Worm (Caenorhabditis elegans): ENCODE data around the gene nep-22.

The nep-22 gene

DNA sequence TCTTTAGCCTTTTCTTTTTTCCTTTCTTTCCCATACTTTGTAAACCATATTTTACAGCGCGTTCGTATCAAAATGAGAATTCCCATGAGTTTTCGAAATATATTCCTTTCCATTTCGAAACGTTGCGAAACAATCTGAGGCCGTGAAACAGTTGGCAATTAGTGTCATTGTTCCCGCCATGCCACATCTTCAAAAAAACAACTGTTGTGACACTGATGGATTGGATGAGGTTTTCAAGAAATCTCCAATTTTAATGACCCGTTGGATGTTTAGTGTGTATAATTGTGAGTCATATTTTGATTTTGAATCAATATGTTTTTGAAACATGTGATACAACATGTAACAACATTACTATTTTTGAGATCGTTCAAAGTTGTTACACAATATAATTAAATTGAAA, 34.7 kb downstream of the nep-22 start:
- no peak for TF ChIP-seq T22C8.4 (GFP tag; IDR thresholded peaks at IDR 0.05)
- TF ChIP-seq cog-1 (tag; optimal IDR thresholded peaks at IDR 0.05) = no peak
- TF ChIP-seq ztf-29 (GFP tag; IDR thresholded peaks at IDR 0.05) = no peak
- no peak for TF ChIP-seq ztf-23 (GFP tag; IDR thresholded peaks at IDR 0.05)
- no peak for TF ChIP-seq flt-1 (GFP tag; IDR thresholded peaks at IDR 0.05)
- no peak for TF ChIP-seq tab-1 (GFP tag; IDR thresholded peaks at IDR 0.05)
- TF ChIP-seq ref-1 (GFP tag; conservative IDR thresholded peaks at IDR 0.05) = no peak
- no peak for TF ChIP-seq klf-2 (GFP tag; conservative IDR thresholded peaks at IDR 0.05)
- TF ChIP-seq med-1 (GFP tag; optimal IDR thresholded peaks at IDR 0.05; ENCODE audit: insufficient read depth) = no peak

- TF ChIP-seq cog-1 (tag; optimal IDR thresholded peaks at IDR 0.05) = no peak
- no peak for TF ChIP-seq klf-2 (GFP tag; conservative IDR thresholded peaks at IDR 0.05)
- TF ChIP-seq ztf-23 (GFP tag; IDR thresholded peaks at IDR 0.05) = no peak
- TF ChIP-seq med-1 (GFP tag; optimal IDR thresholded peaks at IDR 0.05; ENCODE audit: insufficient read depth) = no peak
- TF ChIP-seq T22C8.4 (GFP tag; IDR thresholded peaks at IDR 0.05) = no peak
- no peak for TF ChIP-seq ref-1 (GFP tag; conservative IDR thresholded peaks at IDR 0.05)
- TF ChIP-seq flt-1 (GFP tag; IDR thresholded peaks at IDR 0.05) = no peak
- no peak for TF ChIP-seq tab-1 (GFP tag; IDR thresholded peaks at IDR 0.05)
- no peak for TF ChIP-seq ztf-29 (GFP tag; IDR thresholded peaks at IDR 0.05)
Observed at ce11 chrX:9074497-9074896, 40.1 kb downstream of the nep-22 start.

- TF ChIP-seq cog-1 (tag; optimal IDR thresholded peaks at IDR 0.05) = no peak
- no peak for TF ChIP-seq ztf-23 (GFP tag; IDR thresholded peaks at IDR 0.05)
- TF ChIP-seq tab-1 (GFP tag; IDR thresholded peaks at IDR 0.05) = no peak
- no peak for TF ChIP-seq flt-1 (GFP tag; IDR thresholded peaks at IDR 0.05)
- TF ChIP-seq T22C8.4 (GFP tag; IDR thresholded peaks at IDR 0.05) = no peak
- no peak for TF ChIP-seq ztf-29 (GFP tag; IDR thresholded peaks at IDR 0.05)
- TF ChIP-seq med-1 (GFP tag; optimal IDR thresholded peaks at IDR 0.05; ENCODE audit: insufficient read depth) = no peak
- TF ChIP-seq ref-1 (GFP tag; conservative IDR thresholded peaks at IDR 0.05) = no peak
- TF ChIP-seq klf-2 (GFP tag; conservative IDR thresholded peaks at IDR 0.05) = no peak
Observed at ce11 chrX:9076886-9077285, 42.5 kb downstream of the nep-22 start, which contains the start of gene F47E1.1. F47E1.1 (plus strand) TSS chrX:9077186.

ce11 chrX:9078149-9078548, 43.8 kb downstream of the nep-22 start:
- TF ChIP-seq flt-1 (GFP tag; IDR thresholded peaks at IDR 0.05) (peak; percentile 93), ztf-23 (GFP tag; IDR thresholded peaks at IDR 0.05) (peak; percentile 81), klf-2 (GFP tag; conservative IDR thresholded peaks at IDR 0.05) (peak; percentile 74), tab-1 (GFP tag; IDR thresholded peaks at IDR 0.05) (peak; percentile 86; the same call in 1 of the 2 replicates), med-1 (GFP tag; optimal IDR thresholded peaks at IDR 0.05; ENCODE audit: insufficient read depth) (no peak), T22C8.4 (GFP tag; IDR thresholded peaks at IDR 0.05) (peak; percentile 74), ztf-29 (GFP tag; IDR thresholded peaks at IDR 0.05) (peak; percentile 61; the same call in 1 of the 2 replicates), ref-1 (GFP tag; conservative IDR thresholded peaks at IDR 0.05) (peak; percentile 75), cog-1 (tag; optimal IDR thresholded peaks at IDR 0.05) (no peak)

- TF ChIP-seq ztf-29 (GFP tag; IDR thresholded peaks at IDR 0.05) (no peak), ztf-23 (GFP tag; IDR thresholded peaks at IDR 0.05) (no peak), tab-1 (GFP tag; IDR thresholded peaks at IDR 0.05) (no peak), klf-2 (GFP tag; conservative IDR thresholded peaks at IDR 0.05) (no peak), med-1 (GFP tag; optimal IDR thresholded peaks at IDR 0.05; ENCODE audit: insufficient read depth) (no peak), cog-1 (tag; optimal IDR thresholded peaks at IDR 0.05) (no peak), T22C8.4 (GFP tag; IDR thresholded peaks at IDR 0.05) (no peak), flt-1 (GFP tag; IDR thresholded peaks at IDR 0.05) (no peak), ref-1 (GFP tag; conservative IDR thresholded peaks at IDR 0.05) (no peak)
Observed at ce11 chrX:9081212-9081611, 46.9 kb downstream of the nep-22 start.

- TF ChIP-seq klf-2 (GFP tag; conservative IDR thresholded peaks at IDR 0.05) (no peak), T22C8.4 (GFP tag; IDR thresholded peaks at IDR 0.05) (no peak), ztf-23 (GFP tag; IDR thresholded peaks at IDR 0.05) (no peak), ref-1 (GFP tag; conservative IDR thresholded peaks at IDR 0.05) (no peak), tab-1 (GFP tag; IDR thresholded peaks at IDR 0.05) (no peak), cog-1 (tag; optimal IDR thresholded peaks at IDR 0.05) (no peak), med-1 (GFP tag; optimal IDR thresholded peaks at IDR 0.05; ENCODE audit: insufficient read depth) (no peak), ztf-29 (GFP tag; IDR thresholded peaks at IDR 0.05) (no peak), flt-1 (GFP tag; IDR thresholded peaks at IDR 0.05) (no peak)
Observed at ce11 chrX:9082646-9083045, 48.3 kb downstream of the nep-22 start, which contains the start of gene ajm-1. ajm-1 (plus strand) TSS chrX:9082946.

- no peak for TF ChIP-seq ztf-23 (GFP tag; IDR thresholded peaks at IDR 0.05)
- TF ChIP-seq ztf-29 (GFP tag; IDR thresholded peaks at IDR 0.05) = no peak
- TF ChIP-seq T22C8.4 (GFP tag; IDR thresholded peaks at IDR 0.05) = no peak
- no peak for TF ChIP-seq klf-2 (GFP tag; conservative IDR thresholded peaks at IDR 0.05)
- no peak for TF ChIP-seq ref-1 (GFP tag; conservative IDR thresholded peaks at IDR 0.05)
- no peak for TF ChIP-seq tab-1 (GFP tag; IDR thresholded peaks at IDR 0.05)
- TF ChIP-seq cog-1 (tag; optimal IDR thresholded peaks at IDR 0.05) = no peak
- TF ChIP-seq med-1 (GFP tag; optimal IDR thresholded peaks at IDR 0.05; ENCODE audit: insufficient read depth) = no peak
- TF ChIP-seq flt-1 (GFP tag; IDR thresholded peaks at IDR 0.05) = no peak
Observed at ce11 chrX:9085864-9086263, 51.5 kb downstream of the nep-22 start.

All from whole organism, midembryonic.